Worm (Caenorhabditis elegans) whole organism, young adult: ENCODE measurements around the gene cah-1.

Experiments used
- ceh-27 ChIP-seq: fragments of 200-800 bp; sonication (Bioruptor generic); optimal IDR thresholded peaks from 2 replicates; lab custom pipeline; 2018; ENCODE audit warnings: mild to moderate bottlenecking, missing genetic modification characterization, moderate library complexity, missing compliant biosample characterization
- dpff-1 ChIP-seq: sonication (generic microtip); optimal IDR thresholded peaks from 2 replicates; lab custom pipeline; 2017; ENCODE audit warnings: mild to moderate bottlenecking, missing genetic modification characterization, missing compliant biosample characterization

DNA sequence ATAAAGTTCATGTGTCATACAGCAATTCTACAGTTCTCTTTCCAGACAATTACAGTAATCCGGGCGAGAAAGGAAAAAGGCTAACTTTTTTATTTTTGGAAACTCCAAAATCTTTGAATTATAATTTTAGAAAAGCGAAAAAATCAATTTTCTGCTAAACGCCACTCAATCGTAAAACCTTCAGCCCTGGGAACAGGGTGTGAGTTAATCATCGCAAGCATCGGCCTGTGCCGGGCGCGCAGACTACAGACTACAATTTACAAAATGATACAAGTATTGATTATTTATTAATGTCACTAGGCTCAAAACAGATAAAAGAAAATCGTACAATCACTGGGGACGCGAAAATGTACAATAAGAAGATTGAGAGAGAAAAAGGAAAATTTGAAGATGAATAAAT lies 45.2 kb upstream of the cah-1 start:
- TF ChIP-seq ceh-27 (GFP tag; lab: Kevin White, UChicago) (no peak), dpff-1 (tag; lab: Kevin White, UChicago) (no peak)
